Fruit fly (Drosophila melanogaster) whole organism, pupa: ENCODE results near the gene Pka-R1.
A peak's percentile ranks its signal among the peaks of the same experiment; 100 is the strongest.

ENCODE experiments used
- CG12605 ChIP-seq: fragments of 200-800 bp; sonication (Bioruptor generic); IDR thresholded peaks from 2 replicates; pipeline ENCODE4 v1.3.6; 2022; ENCODE audit warnings: missing biosample characterization, missing genetic modification characterization
- CG32121 ChIP-seq: fragments of 200-800 bp; sonication (Bioruptor generic); IDR thresholded peaks from 2 replicates; pipeline ENCODE4 v1.3.6; 2022; ENCODE audit warnings: missing biosample characterization, missing genetic modification characterization
- CG34367 ChIP-seq: fragments of 200-800 bp; sonication (Bioruptor generic); optimal IDR thresholded peaks from 2 replicates; lab custom pipeline; 2018; ENCODE audit warnings: missing biosample characterization, mild to moderate bottlenecking, missing genetic modification characterization
- CG8301 ChIP-seq: fragments of 200-800 bp; sonication (Bioruptor generic); optimal IDR thresholded peaks from 2 replicates; lab custom pipeline; 2018; ENCODE audit warnings: missing biosample characterization, mild to moderate bottlenecking, missing genetic modification characterization
- EcR ChIP-seq: fragments of 200-800 bp; sonication (Bioruptor generic); optimal IDR thresholded peaks from 3 replicates; lab custom pipeline; 2019; ENCODE audit warnings: missing biosample characterization, missing genetic modification characterization, mild to moderate bottlenecking, moderate library complexity, missing genetic modification reagents

dm6 chr3L:20778224-20779063 is 37.5 kb upstream of the Pka-R1 start, which contains the start of the genes Pex16 and Pex14:
- peak; percentile 51 for TF ChIP-seq CG8301 (tag; lab: Kevin White, UChicago)
- TF ChIP-seq CG34367 = peak; percentile 38
- TF ChIP-seq EcR (GFP tag; lab: Kevin White, UChicago) = no peak
- peak; percentile 39; the same call in 1 of the 2 replicates for TF ChIP-seq CG32121 (GFP tag; lab: Robert Waterston, UW)
- TF ChIP-seq CG12605 (GFP tag; lab: Robert Waterston, UW) = no peak
